Fruit fly (Drosophila melanogaster) whole organism, prepupa: ENCODE data around the gene Smyd5.

Experiments
- CG10669 ChIP-seq: fragments of 200-800 bp; sonication (Bioruptor generic); optimal IDR thresholded peaks from 3 replicates; lab custom pipeline; 2018; ENCODE audit warnings: missing biosample characterization, mild to moderate bottlenecking, missing genetic modification characterization, moderate library complexity
- CG11294 ChIP-seq: fragments of 200-800 bp; sonication (Bioruptor generic); IDR thresholded peaks from 2 replicates; pipeline ENCODE4 v1.3.6; 2022; ENCODE audit warnings: missing biosample characterization, missing genetic modification characterization
- CG11902 ChIP-seq: fragments of 200-800 bp; sonication (Bioruptor generic); optimal IDR thresholded peaks from 3 replicates; lab custom pipeline; 2016; ENCODE audit warnings: missing biosample characterization, missing genetic modification characterization
- CG15336 ChIP-seq: fragments of 200-800 bp; sonication (Bioruptor generic); IDR thresholded peaks from 2 replicates; pipeline ENCODE4 v1.3.6; 2022; ENCODE audit warnings: missing biosample characterization, missing genetic modification characterization
- CG1621 ChIP-seq: fragments of 200-800 bp; sonication (Bioruptor generic); optimal IDR thresholded peaks from 3 replicates; lab custom pipeline; 2018; ENCODE audit warnings: missing biosample characterization, mild to moderate bottlenecking, missing genetic modification characterization
- CG16779 ChIP-seq: fragments of 200-800 bp; sonication (Bioruptor generic); optimal IDR thresholded peaks from 3 replicates; lab custom pipeline; 2017; ENCODE audit warnings: missing biosample characterization, mild to moderate bottlenecking, missing genetic modification characterization
- CG3032 ChIP-seq: fragments of 200-800 bp; optimal IDR thresholded peaks from 2 replicates; lab custom pipeline; 2019; ENCODE audit warnings: missing biosample characterization, mild to moderate bottlenecking, missing genetic modification characterization, moderate library complexity
- CG31627 ChIP-seq: fragments of 200-800 bp; sonication (Bioruptor generic); optimal IDR thresholded peaks from 3 replicates; lab custom pipeline; 2016; ENCODE audit warnings: missing biosample characterization, missing genetic modification characterization
- CG32006 ChIP-seq: fragments of 200-800 bp; sonication (Bioruptor generic); optimal IDR thresholded peaks from 3 replicates; lab custom pipeline; 2017; ENCODE audit warnings: missing biosample characterization, mild to moderate bottlenecking, missing genetic modification characterization
- CG4318 ChIP-seq: fragments of 200-800 bp; sonication (Bioruptor generic); optimal IDR thresholded peaks from 3 replicates; lab custom pipeline; 2017; ENCODE audit warnings: missing biosample characterization, mild to moderate bottlenecking, missing genetic modification characterization
- CG6163 ChIP-seq: fragments of 200-800 bp; sonication (Bioruptor generic); IDR thresholded peaks from 3 replicates; pipeline ENCODE4 v1.3.6; 2022; ENCODE audit warnings: missing biosample characterization, missing genetic modification characterization
- CG6276 ChIP-seq: fragments of 200-800 bp; sonication (Bioruptor generic); optimal IDR thresholded peaks from 2 replicates; lab custom pipeline; 2017; ENCODE audit warnings: missing biosample characterization, mild to moderate bottlenecking, missing genetic modification characterization
- CG6854 ChIP-seq: fragments of 200-800 bp; sonication (Bioruptor generic); optimal IDR thresholded peaks from 2 replicates; lab custom pipeline; 2017; ENCODE audit warnings: missing biosample characterization, mild to moderate bottlenecking, missing genetic modification characterization
- CG7368 ChIP-seq: fragments of 200-800 bp; sonication (Bioruptor generic); optimal IDR thresholded peaks from 3 replicates; lab custom pipeline; 2016; ENCODE audit warnings: missing biosample characterization, missing genetic modification characterization
- CG8119 ChIP-seq: fragments of 200-800 bp; sonication (Bioruptor generic); IDR thresholded peaks from 3 replicates; pipeline ENCODE4 v1.3.6; 2022; ENCODE audit warnings: missing biosample characterization, missing genetic modification characterization
- CG8632 ChIP-seq: fragments of 200-800 bp; sonication (Bioruptor generic); optimal IDR thresholded peaks from 3 replicates; lab custom pipeline; 2016; ENCODE audit warnings: missing biosample characterization, missing genetic modification characterization
- CG9139 ChIP-seq: fragments of 200-800 bp; sonication (Bioruptor generic); optimal IDR thresholded peaks from 3 replicates; lab custom pipeline; 2017; ENCODE audit warnings: missing biosample characterization, mild to moderate bottlenecking, missing genetic modification characterization
- Eip75B ChIP-seq: fragments of 200-800 bp; sonication (Bioruptor generic); optimal IDR thresholded peaks from 3 replicates; lab custom pipeline; 2016; ENCODE audit warnings: missing biosample characterization, missing genetic modification characterization
- Eip78C ChIP-seq: fragments of 200-800 bp; sonication (Bioruptor generic); peaks from one replicate; lab custom pipeline; 2016; ENCODE audit warnings: missing biosample characterization, missing genetic modification characterization
- Eip93F ChIP-seq: fragments of 200-800 bp; sonication (Bioruptor generic); optimal IDR thresholded peaks from 2 replicates; lab custom pipeline; 2016; ENCODE audit warnings: missing biosample characterization, mild to moderate bottlenecking, missing genetic modification characterization
- Ets21C ChIP-seq: fragments of 200-800 bp; sonication (Bioruptor generic); optimal IDR thresholded peaks from 3 replicates; lab custom pipeline; 2016; ENCODE audit warnings: missing biosample characterization, missing genetic modification characterization
- Ets96B ChIP-seq: fragments of 200-800 bp; optimal IDR thresholded peaks from 2 replicates; lab custom pipeline; 2019; ENCODE audit warnings: missing biosample characterization, mild to moderate bottlenecking, missing genetic modification characterization, moderate library complexity
- Gug ChIP-seq: fragments of 200-800 bp; sonication (Bioruptor generic); IDR thresholded peaks from 2 replicates; pipeline ENCODE4 v1.3.6; 2022; ENCODE audit warnings: missing biosample characterization, missing genetic modification characterization
- Hr39 ChIP-seq: fragments of 200-800 bp; sonication (Bioruptor generic); optimal IDR thresholded peaks from 2 replicates; lab custom pipeline; 2016; ENCODE audit warnings: missing biosample characterization, missing genetic modification characterization
- Hr4 ChIP-seq: fragments of 200-800 bp; sonication (Bioruptor generic); optimal IDR thresholded peaks from 3 replicates; lab custom pipeline; 2016; ENCODE audit warnings: missing biosample characterization, missing genetic modification characterization
- Lpt ChIP-seq: fragments of 200-800 bp; sonication (Bioruptor generic); optimal IDR thresholded peaks from 3 replicates; lab custom pipeline; 2016; ENCODE audit warnings: missing biosample characterization, missing genetic modification characterization
- Met ChIP-seq: fragments of 200-800 bp; sonication (Bioruptor generic); optimal IDR thresholded peaks from 3 replicates; lab custom pipeline; 2016; ENCODE audit warnings: missing biosample characterization, missing genetic modification characterization
- OdsH ChIP-seq: fragments of 200-800 bp; sonication (Bioruptor generic); optimal IDR thresholded peaks from 3 replicates; lab custom pipeline; 2016; ENCODE audit warnings: missing biosample characterization, missing genetic modification characterization
- Smox ChIP-seq: fragments of 200-800 bp; sonication (Bioruptor generic); optimal IDR thresholded peaks from 3 replicates; lab custom pipeline; 2016; ENCODE audit warnings: missing biosample characterization, missing genetic modification characterization
- Sox102F ChIP-seq: fragments of 200-800 bp; sonication (Bioruptor generic); optimal IDR thresholded peaks from 2 replicates; lab custom pipeline; 2016; ENCODE audit warnings: missing biosample characterization, mild to moderate bottlenecking, missing genetic modification characterization
- Sox14 ChIP-seq: fragments of 200-800 bp; sonication (Bioruptor generic); optimal IDR thresholded peaks from 3 replicates; lab custom pipeline; 2016; ENCODE audit warnings: missing biosample characterization, missing genetic modification characterization
- acj6 ChIP-seq: fragments of 200-800 bp; sonication (Bioruptor generic); optimal IDR thresholded peaks from 3 replicates; lab custom pipeline; 2016; ENCODE audit warnings: missing biosample characterization, missing genetic modification characterization
- cyc ChIP-seq: fragments of 200-800 bp; sonication (Bioruptor generic); optimal IDR thresholded peaks from 3 replicates; lab custom pipeline; 2016; ENCODE audit warnings: missing biosample characterization, missing genetic modification characterization
- dac ChIP-seq: fragments of 200-800 bp; sonication (Bioruptor generic); optimal IDR thresholded peaks from 2 replicates; lab custom pipeline; 2017; ENCODE audit warnings: missing biosample characterization, mild to moderate bottlenecking, missing genetic modification characterization
- dsx ChIP-seq: fragments of 200-800 bp; optimal IDR thresholded peaks from 3 replicates; lab custom pipeline; 2019; ENCODE audit warnings: missing biosample characterization, mild to moderate bottlenecking, missing genetic modification characterization, moderate library complexity; ENCODE audit not compliant: poor library complexity, severe bottlenecking
- esn ChIP-seq: fragments of 200-800 bp; sonication (Bioruptor generic); optimal IDR thresholded peaks from 2 replicates; lab custom pipeline; 2016; ENCODE audit warnings: missing biosample characterization, mild to moderate bottlenecking, missing genetic modification characterization, moderate library complexity
- fd85E ChIP-seq: fragments of 200-800 bp; sonication (Bioruptor generic); optimal IDR thresholded peaks from 3 replicates; lab custom pipeline; 2016; ENCODE audit warnings: missing biosample characterization, missing genetic modification characterization
- fkh ChIP-seq: fragments of 200-800 bp; sonication (Bioruptor generic); optimal IDR thresholded peaks from 3 replicates; lab custom pipeline; 2017; ENCODE audit warnings: missing biosample characterization, mild to moderate bottlenecking, missing genetic modification characterization, moderate library complexity
- lz ChIP-seq: fragments of 200-800 bp; sonication (Bioruptor generic); optimal IDR thresholded peaks from 3 replicates; lab custom pipeline; 2016; ENCODE audit warnings: missing biosample characterization, missing genetic modification characterization
- net ChIP-seq: fragments of 200-800 bp; sonication (Bioruptor generic); optimal IDR thresholded peaks from 3 replicates; lab custom pipeline; 2016; ENCODE audit warnings: missing biosample characterization, missing genetic modification characterization
- pdm3 ChIP-seq: fragments of 200-800 bp; sonication (Bioruptor generic); optimal IDR thresholded peaks from 3 replicates; lab custom pipeline; 2016; ENCODE audit warnings: missing biosample characterization, missing genetic modification characterization
- svp ChIP-seq: fragments of 200-800 bp; sonication (Bioruptor generic); peaks from one replicate; lab custom pipeline; 2016; ENCODE audit warnings: missing biosample characterization, missing genetic modification characterization
- vri ChIP-seq: fragments of 200-800 bp; sonication (Bioruptor generic); optimal IDR thresholded peaks from 3 replicates; lab custom pipeline; 2016; ENCODE audit warnings: missing biosample characterization, mild to moderate bottlenecking, missing genetic modification characterization

Smyd5 gene

DNA sequence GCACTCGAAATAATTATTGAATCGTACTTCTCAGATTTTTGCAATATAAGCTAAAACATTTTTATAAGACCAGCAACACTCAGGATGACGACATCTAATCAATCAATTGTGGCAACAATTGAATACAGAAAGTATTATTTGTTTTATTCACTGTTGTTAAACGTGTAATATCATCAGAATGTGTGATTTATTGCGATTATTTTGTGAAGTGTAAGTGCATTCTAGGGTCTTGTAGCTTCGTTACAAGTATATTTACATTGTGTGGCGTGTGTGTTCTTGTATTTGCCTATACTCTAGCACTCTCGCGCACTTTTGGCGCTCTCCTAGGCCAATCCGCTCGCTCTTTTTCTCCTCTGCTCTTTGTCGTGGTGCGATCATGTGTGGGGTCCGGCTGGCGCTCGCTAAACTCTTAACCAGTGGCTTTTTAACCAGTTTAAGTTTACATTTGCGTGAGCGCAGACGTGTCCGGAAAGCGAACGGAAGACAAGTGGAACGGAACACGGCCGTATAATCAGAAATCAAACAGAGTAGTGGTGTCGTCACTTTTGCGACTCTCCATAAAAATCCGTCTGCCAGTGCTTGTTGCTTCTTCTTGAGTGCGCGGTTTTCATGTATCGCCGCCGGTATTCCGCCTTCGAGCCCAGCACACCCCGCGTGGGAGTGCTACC, 14.0 kb downstream of the Smyd5 start (continued):
- TF ChIP-seq CG8632 (GFP tag; lab: Kevin White, UChicago) = peak; percentile 86
- TF ChIP-seq Lpt (GFP tag; lab: Kevin White, UChicago) = peak; percentile 95
- peak; percentile 91 for TF ChIP-seq Gug (GFP tag; lab: Robert Waterston, UW)
- TF ChIP-seq cyc (GFP tag; lab: Kevin White, UChicago) = peak; percentile 80
- TF ChIP-seq Hr4 (GFP tag; lab: Kevin White, UChicago) = peak; percentile 97
- peak; percentile 93 for TF ChIP-seq Ets96B (tag; lab: Kevin White, UChicago)
- TF ChIP-seq CG10669 = peak; percentile 90
- TF ChIP-seq Sox102F (GFP tag; lab: Kevin White, UChicago) = peak; percentile 79
- peak; percentile 75 for TF ChIP-seq CG9139 (GFP tag; lab: Kevin White, UChicago)
- peak; percentile 96 for TF ChIP-seq pdm3 (GFP tag; lab: Kevin White, UChicago)
- TF ChIP-seq CG1621 = peak; percentile 84
- peak; percentile 55 for TF ChIP-seq vri (GFP tag; lab: Kevin White, UChicago)
- TF ChIP-seq Eip75B = peak; percentile 97
- TF ChIP-seq Smox = peak; percentile 85
- peak; percentile 85 for TF ChIP-seq CG11902 (GFP tag; lab: Kevin White, UChicago)
- TF ChIP-seq CG16779 (tag; lab: Kevin White, UChicago) = peak; percentile 83
- peak; percentile 86 for TF ChIP-seq lz (GFP tag; lab: Kevin White, UChicago)

- no peak for TF ChIP-seq Ets96B (tag; lab: Kevin White, UChicago)
- TF ChIP-seq dsx (GFP tag; lab: Kevin White, UChicago) = no peak
- peak; percentile 36; the same call in 1 of the 3 replicates for TF ChIP-seq CG6163
- TF ChIP-seq fkh (GFP tag; lab: Kevin White, UChicago) = peak; percentile 41
- peak; percentile 6; the same call in 1 of the 2 replicates for TF ChIP-seq CG15336 (GFP tag; lab: Robert Waterston, UW)
- TF ChIP-seq CG6276 (GFP tag; lab: Kevin White, UChicago) = no peak
- no peak for TF ChIP-seq fd85E (GFP tag; lab: Kevin White, UChicago)
- TF ChIP-seq CG8119 (GFP tag; lab: Robert Waterston, UW) = peak; percentile 25; the same call in 2 of the 3 replicates
- TF ChIP-seq net (GFP tag; lab: Kevin White, UChicago) = no peak
- TF ChIP-seq cyc (GFP tag; lab: Kevin White, UChicago) = no peak
Measured at dm6 chr3R:21203660-21204499, 14.7 kb downstream of the Smyd5 start.

DNA sequence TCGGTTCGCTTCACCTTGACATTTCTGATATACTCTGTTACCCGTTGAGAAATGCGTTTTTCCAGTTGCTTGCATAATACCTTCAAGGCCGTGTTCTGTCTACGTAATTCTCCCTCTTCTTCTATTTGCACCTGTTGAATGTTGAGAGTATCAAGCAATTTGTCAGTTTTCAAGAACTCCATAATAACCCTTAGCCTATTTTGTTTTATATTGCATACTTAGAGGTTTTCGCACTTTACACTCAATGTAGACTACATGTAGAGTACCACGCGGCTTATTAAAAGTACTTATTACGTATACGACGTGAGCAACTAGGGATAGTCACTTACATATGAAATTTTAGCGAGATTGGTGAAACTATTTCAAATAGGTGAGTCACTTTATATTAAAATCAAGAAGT, 15.5 kb downstream of the Smyd5 start:
- TF ChIP-seq CG7368 (GFP tag; lab: Kevin White, UChicago) (no peak), CG32006 (GFP tag; lab: Kevin White, UChicago) (no peak), net (GFP tag; lab: Kevin White, UChicago) (no peak), CG6854 (no peak), Met (GFP tag; lab: Kevin White, UChicago) (no peak), CG10669 (no peak), Hr39 (GFP tag; lab: Kevin White, UChicago) (no peak), Ets21C (GFP tag; lab: Kevin White, UChicago) (no peak), acj6 (GFP tag; lab: Kevin White, UChicago) (no peak), CG1621 (no peak), Hr4 (GFP tag; lab: Kevin White, UChicago) (no peak), Eip93F (GFP tag; lab: Kevin White, UChicago) (no peak), cyc (GFP tag; lab: Kevin White, UChicago) (no peak), svp (GFP tag; lab: Kevin White, UChicago) (peak; percentile 74), Eip78C (GFP tag; lab: Kevin White, UChicago) (peak; percentile 52), dac (GFP tag; lab: Kevin White, UChicago) (no peak), Smox (no peak), CG6276 (GFP tag; lab: Kevin White, UChicago) (no peak), Sox14 (peak; percentile 28), vri (GFP tag; lab: Kevin White, UChicago) (peak; percentile 82), esn (no peak), CG3032 (tag; lab: Kevin White, UChicago) (no peak), OdsH (GFP tag; lab: Kevin White, UChicago) (no peak), CG11294 (GFP tag; lab: Robert Waterston, UW) (no peak), CG31627 (GFP tag; lab: Kevin White, UChicago) (no peak), CG4318 (GFP tag; lab: Kevin White, UChicago) (no peak)
